Fruit fly (Drosophila melanogaster) whole organism, adult: ENCODE data around the gene Tis11.

Experiments
- CG11617 ChIP-seq: fragments of 200-800 bp; sonication (Bioruptor generic); optimal IDR thresholded peaks from 2 replicates; lab custom pipeline; 2017; ENCODE audit warnings: mild to moderate bottlenecking, missing biosample characterization, missing genetic modification reagents, missing genetic modification characterization
- CG12768 ChIP-seq: fragments of 200-800 bp; sonication (Bioruptor generic); optimal IDR thresholded peaks from 2 replicates; lab custom pipeline; 2017; ENCODE audit warnings: missing biosample characterization, missing genetic modification characterization, mild to moderate bottlenecking, moderate library complexity, missing genetic modification reagents
- CG14711 ChIP-seq: fragments of 200-800 bp; sonication (Bioruptor generic); optimal IDR thresholded peaks from 2 replicates; lab custom pipeline; 2018; ENCODE audit warnings: missing biosample characterization, mild to moderate bottlenecking, missing genetic modification characterization, moderate library complexity
- CG1620 ChIP-seq: fragments of 200-800 bp; sonication (Bioruptor generic); optimal IDR thresholded peaks from 2 replicates; lab custom pipeline; 2016; ENCODE audit warnings: missing biosample characterization, missing genetic modification characterization
- CG33017 ChIP-seq: fragments of 200-800 bp; sonication (Bioruptor generic); optimal IDR thresholded peaks from 2 replicates; lab custom pipeline; 2018; ENCODE audit warnings: missing biosample characterization, mild to moderate bottlenecking, missing genetic modification characterization, moderate library complexity
- CG5204 ChIP-seq: fragments of 200-800 bp; sonication (Bioruptor generic); optimal IDR thresholded peaks from 2 replicates; lab custom pipeline; 2016; ENCODE audit warnings: missing biosample characterization, missing genetic modification characterization
- CG7045 ChIP-seq: fragments of 200-800 bp; sonication (Bioruptor generic); optimal IDR thresholded peaks from 2 replicates; lab custom pipeline; 2017; ENCODE audit warnings: missing biosample characterization, mild to moderate bottlenecking, missing genetic modification characterization
- CG7101 ChIP-seq: fragments of 200-800 bp; sonication (Bioruptor generic); optimal IDR thresholded peaks from 2 replicates; lab custom pipeline; 2018; ENCODE audit warnings: missing biosample characterization, mild to moderate bottlenecking, missing genetic modification characterization, moderate library complexity
- Clk ChIP-seq: fragments of 200-800 bp; sonication (Bioruptor generic); optimal IDR thresholded peaks from 2 replicates; lab custom pipeline; 2017; ENCODE audit warnings: missing biosample characterization, missing genetic modification characterization
- Crg-1 ChIP-seq: fragments of 200-800 bp; sonication (Bioruptor generic); optimal IDR thresholded peaks from 2 replicates; lab custom pipeline; 2016; ENCODE audit warnings: missing biosample characterization, missing genetic modification characterization
- Hr96 ChIP-seq: fragments of 200-800 bp; sonication (Bioruptor generic); optimal IDR thresholded peaks from 2 replicates; lab custom pipeline; 2016; ENCODE audit warnings: missing biosample characterization, missing genetic modification characterization
- Mnt ChIP-seq: fragments of 200-800 bp; sonication (Bioruptor generic); optimal IDR thresholded peaks from 2 replicates; lab custom pipeline; 2016; ENCODE audit warnings: missing biosample characterization, mild to moderate bottlenecking, missing genetic modification characterization
- bab1 ChIP-seq: fragments of 200-800 bp; sonication (Bioruptor generic); optimal IDR thresholded peaks from 3 replicates; lab custom pipeline; 2019; ENCODE audit warnings: missing biosample characterization, mild to moderate bottlenecking, missing genetic modification characterization, moderate library complexity
- cic ChIP-seq: fragments of 200-800 bp; sonication (Bioruptor generic); optimal IDR thresholded peaks from 2 replicates; lab custom pipeline; 2017; ENCODE audit warnings: missing biosample characterization, mild to moderate bottlenecking, missing genetic modification characterization, moderate library complexity
- cnc ChIP-seq, 2 experiments: fragments of >200 bp; optimal IDR thresholded peaks; 2 replicates each; lab custom pipeline; 2017
- kay ChIP-seq: fragments of 200-800 bp; sonication (Bioruptor generic); peaks from one replicate; lab custom pipeline; 2016; ENCODE audit warnings: missing biosample characterization, missing genetic modification characterization, borderline replicate concordance
- ovo ChIP-seq: fragments of 200-800 bp; sonication (Bioruptor generic); optimal IDR thresholded peaks from 2 replicates; lab custom pipeline; 2016; ENCODE audit warnings: missing biosample characterization, missing genetic modification characterization
- pad ChIP-seq: fragments of 200-800 bp; sonication (Bioruptor generic); optimal IDR thresholded peaks from 3 replicates; lab custom pipeline; 2017; ENCODE audit warnings: missing biosample characterization, missing genetic modification characterization, mild to moderate bottlenecking, moderate library complexity, missing genetic modification reagents
- tj ChIP-seq: fragments of 200-800 bp; sonication (Bioruptor generic); optimal IDR thresholded peaks from 3 replicates; lab custom pipeline; 2017; ENCODE audit warnings: missing biosample characterization, mild to moderate bottlenecking, missing genetic modification characterization, moderate library complexity
- toe ChIP-seq: fragments of 200-800 bp; sonication (Bioruptor generic); optimal IDR thresholded peaks from 2 replicates; lab custom pipeline; 2016; ENCODE audit warnings: missing biosample characterization, missing genetic modification characterization

Tis11 gene

DNA sequence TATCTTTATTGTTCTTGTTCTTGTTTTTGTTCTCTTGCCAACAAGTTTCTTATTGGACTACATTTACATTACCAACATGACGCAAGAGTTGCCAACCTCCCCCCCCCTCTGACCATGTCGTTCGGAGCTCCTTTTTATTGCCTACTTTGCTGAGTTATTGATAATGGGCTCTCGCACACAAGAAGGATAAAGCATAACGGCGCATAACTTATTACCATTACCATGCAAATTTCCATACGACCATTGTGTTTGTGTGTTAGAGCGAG lies 27.1 kb upstream of the Tis11 start:
- TF ChIP-seq CG1620 (GFP tag; lab: Kevin White, UChicago) = no peak
- TF ChIP-seq ovo (GFP tag; lab: Kevin White, UChicago) = no peak
- TF ChIP-seq CG11617 (GFP tag; lab: Kevin White, UChicago) = no peak
- no peak for TF ChIP-seq CG7045 (GFP tag; lab: Kevin White, UChicago)
- no peak for TF ChIP-seq CG33017 (tag; lab: Kevin White, UChicago)
- TF ChIP-seq Crg-1 (GFP tag; lab: Kevin White, UChicago) = no peak
- TF ChIP-seq kay (GFP tag; lab: Kevin White, UChicago) = no peak
- TF ChIP-seq Hr96 = no peak
- TF ChIP-seq cic (GFP tag; lab: Kevin White, UChicago) = no peak
- TF ChIP-seq Clk (GFP tag; lab: Kevin White, UChicago) = no peak
- no peak for TF ChIP-seq pad (GFP tag; lab: Kevin White, UChicago)
- no peak for TF ChIP-seq CG5204 (GFP tag; lab: Kevin White, UChicago)
- TF ChIP-seq CG12768 (GFP tag; lab: Kevin White, UChicago) = no peak
- TF ChIP-seq bab1 (GFP tag; lab: Kevin White, UChicago) = no peak
- TF ChIP-seq Mnt (GFP tag; lab: Kevin White, UChicago) = no peak
- TF ChIP-seq toe (GFP tag; lab: Kevin White, UChicago) = no peak
- no peak for TF ChIP-seq CG7101 (tag; lab: Kevin White, UChicago)
- TF ChIP-seq cnc (optimal IDR thresholded peaks at IDR 0.05; lab: Kevin White, UChicago) = no peak

- no peak for TF ChIP-seq Hr96
- TF ChIP-seq cnc (optimal IDR thresholded peaks at IDR 0.05; lab: Kevin White, UChicago) = no peak
Observed at dm6 chrX:12633204-12633603, 26.0 kb upstream of the Tis11 start.

DNA sequence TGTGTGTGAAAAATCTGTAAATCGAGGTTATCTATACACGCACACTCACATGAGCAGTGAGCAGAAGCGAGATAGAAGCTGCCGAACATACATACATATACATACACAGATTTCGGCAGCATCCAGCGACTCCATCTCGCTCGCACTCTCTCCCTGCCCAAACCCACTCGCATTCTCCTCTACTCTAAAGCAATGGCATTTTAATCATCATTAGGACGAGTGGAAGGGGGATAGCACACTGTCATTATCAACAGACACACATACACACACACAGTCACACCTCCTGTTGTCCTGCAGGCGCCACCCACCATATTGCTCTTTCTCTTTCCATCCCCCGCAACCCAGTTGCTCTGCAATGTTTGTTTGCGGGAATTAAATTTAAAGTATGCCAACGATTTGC lies 25.2 kb upstream of the Tis11 start:
- TF ChIP-seq CG11617 (GFP tag; lab: Kevin White, UChicago) (no peak), CG33017 (tag; lab: Kevin White, UChicago) (no peak), kay (GFP tag; lab: Kevin White, UChicago) (no peak), Mnt (GFP tag; lab: Kevin White, UChicago) (no peak), pad (GFP tag; lab: Kevin White, UChicago) (no peak), CG12768 (GFP tag; lab: Kevin White, UChicago) (no peak), Hr96 (no peak), CG7101 (tag; lab: Kevin White, UChicago) (no peak), bab1 (GFP tag; lab: Kevin White, UChicago) (no peak), Clk (GFP tag; lab: Kevin White, UChicago) (no peak), cic (GFP tag; lab: Kevin White, UChicago) (no peak)

DNA sequence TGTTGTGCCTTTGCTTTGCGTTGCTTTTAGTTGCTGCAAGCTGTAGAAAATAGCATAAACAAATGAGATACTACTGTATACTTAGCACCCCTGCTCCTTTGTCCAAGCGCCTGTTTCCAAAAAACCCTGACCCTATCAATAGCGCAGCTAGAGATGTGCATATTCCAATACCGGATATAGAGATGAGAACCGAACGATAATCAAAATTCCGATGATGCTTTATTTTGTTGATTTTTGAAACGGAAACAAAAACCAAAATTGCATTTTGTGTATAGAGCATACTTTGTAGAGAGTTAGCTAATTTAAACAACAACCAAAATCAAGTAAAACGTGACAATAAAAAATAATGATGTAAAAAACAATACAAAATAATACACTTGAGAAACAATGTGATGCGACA lies 13.9 kb upstream of the Tis11 start:
- no peak for TF ChIP-seq toe (GFP tag; lab: Kevin White, UChicago)
- no peak for TF ChIP-seq Clk (GFP tag; lab: Kevin White, UChicago)
- TF ChIP-seq kay (GFP tag; lab: Kevin White, UChicago) = peak; percentile 44
- no peak for TF ChIP-seq CG12768 (GFP tag; lab: Kevin White, UChicago)
- TF ChIP-seq CG7101 (tag; lab: Kevin White, UChicago) = no peak
- no peak for TF ChIP-seq Mnt (GFP tag; lab: Kevin White, UChicago)
- no peak for TF ChIP-seq CG33017 (tag; lab: Kevin White, UChicago)

DNA sequence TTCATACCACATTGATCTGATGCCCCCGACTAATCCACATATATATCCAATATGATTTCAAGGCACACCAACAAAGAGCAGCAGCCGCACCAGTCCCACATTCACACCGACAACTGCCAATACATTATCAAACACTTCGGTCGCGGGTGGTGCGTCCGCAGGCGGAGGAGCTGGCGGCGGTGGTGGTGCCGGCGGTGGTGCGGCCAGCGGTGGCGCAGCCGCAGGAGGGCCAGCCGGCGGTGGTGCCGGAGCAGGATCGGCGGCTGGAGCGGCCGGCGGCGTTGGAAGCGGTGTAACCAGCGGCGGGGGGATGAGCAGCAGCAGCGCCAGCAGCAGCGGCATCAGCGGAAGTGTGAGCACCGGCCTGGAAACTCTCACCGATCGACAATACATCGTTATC lies 7.6 kb upstream of the Tis11 start:
- TF ChIP-seq tj = no peak
- no peak for TF ChIP-seq CG11617 (GFP tag; lab: Kevin White, UChicago)
- no peak for TF ChIP-seq ovo (GFP tag; lab: Kevin White, UChicago)
- TF ChIP-seq Clk (GFP tag; lab: Kevin White, UChicago) = no peak
- no peak for TF ChIP-seq CG7101 (tag; lab: Kevin White, UChicago)
- no peak for TF ChIP-seq CG5204 (GFP tag; lab: Kevin White, UChicago)
- TF ChIP-seq Mnt (GFP tag; lab: Kevin White, UChicago) = no peak
- TF ChIP-seq CG14711 = no peak
- no peak for TF ChIP-seq bab1 (GFP tag; lab: Kevin White, UChicago)
- TF ChIP-seq CG12768 (GFP tag; lab: Kevin White, UChicago) = no peak
- no peak for TF ChIP-seq CG33017 (tag; lab: Kevin White, UChicago)
- TF ChIP-seq kay (GFP tag; lab: Kevin White, UChicago) = no peak
- TF ChIP-seq cic (GFP tag; lab: Kevin White, UChicago) = no peak
- TF ChIP-seq toe (GFP tag; lab: Kevin White, UChicago) = no peak
- no peak for TF ChIP-seq pad (GFP tag; lab: Kevin White, UChicago)
- no peak for TF ChIP-seq Hr96
- no peak for TF ChIP-seq cnc (optimal IDR thresholded peaks at IDR 0.05; lab: Kevin White, UChicago)
- no peak for TF ChIP-seq CG1620 (GFP tag; lab: Kevin White, UChicago)
- no peak for TF ChIP-seq CG7045 (GFP tag; lab: Kevin White, UChicago)
- TF ChIP-seq Crg-1 (GFP tag; lab: Kevin White, UChicago) = no peak

dm6 chrX:12653574-12653973 lies 5.6 kb upstream of the Tis11 start, which contains the start of gene CkIalpha:
Gene CkIalpha (plus strand): TSS chrX:12653626.
- TF ChIP-seq ovo (GFP tag; lab: Kevin White, UChicago) (peak; percentile 64), CG12768 (GFP tag; lab: Kevin White, UChicago) (peak; percentile 31), cnc (optimal IDR thresholded peaks at IDR 0.05; lab: Kevin White, UChicago) (no peak), Clk (GFP tag; lab: Kevin White, UChicago) (peak; percentile 12), Mnt (GFP tag; lab: Kevin White, UChicago) (peak; percentile 82), Crg-1 (GFP tag; lab: Kevin White, UChicago) (peak; percentile 84), kay (GFP tag; lab: Kevin White, UChicago) (no peak), CG33017 (tag; lab: Kevin White, UChicago) (no peak), cic (GFP tag; lab: Kevin White, UChicago) (peak; percentile 35), CG14711 (peak; percentile 36), pad (GFP tag; lab: Kevin White, UChicago) (peak; percentile 54), CG7045 (GFP tag; lab: Kevin White, UChicago) (no peak), toe (GFP tag; lab: Kevin White, UChicago) (peak; percentile 61), bab1 (GFP tag; lab: Kevin White, UChicago) (peak; percentile 85), tj (peak; percentile 60), CG7101 (tag; lab: Kevin White, UChicago) (peak; percentile 80), CG1620 (GFP tag; lab: Kevin White, UChicago) (peak; percentile 91), Hr96 (no peak), CG11617 (GFP tag; lab: Kevin White, UChicago) (no peak), CG5204 (GFP tag; lab: Kevin White, UChicago) (no peak)
